Worm (Caenorhabditis elegans): Measurements from ENCODE around the gene klp-13.

ce11 chrX:5981698-5982097, 3.1 kb upstream of the klp-13 start:
- TF ChIP-seq cog-1 (tag; optimal IDR thresholded peaks at IDR 0.05) (no peak), tab-1 (GFP tag; IDR thresholded peaks at IDR 0.05) (no peak), ref-1 (GFP tag; conservative IDR thresholded peaks at IDR 0.05) (no peak)

Data from whole organism, midembryonic.